Worm (Caenorhabditis elegans) whole organism, L1 larva: ENCODE measurements around the gene C16B8.2.

Experiments
- C04F5.9 ChIP-seq: sonication (generic microtip); optimal IDR thresholded peaks from 2 replicates; lab custom pipeline; 2016; ENCODE audit warnings: missing genetic modification characterization, missing compliant biosample characterization
- C16A3.4 ChIP-seq: fragments of 150-350 bp; optimal IDR thresholded peaks from 2 replicates; lab custom pipeline; 2014; ENCODE audit warnings: missing biosample characterization, missing genetic modification characterization
- C34B4.2 ChIP-seq: sonication (generic microtip); optimal IDR thresholded peaks from 2 replicates; lab custom pipeline; 2017; ENCODE audit warnings: mild to moderate bottlenecking, missing genetic modification characterization, missing compliant biosample characterization
- aha-1 ChIP-seq: fragments of 150-350 bp; optimal IDR thresholded peaks from 2 replicates; lab custom pipeline; 2014; ENCODE audit warnings: missing biosample characterization, missing genetic modification characterization
- aly-2 ChIP-seq: fragments of 150-350 bp; optimal IDR thresholded peaks from 2 replicates; lab custom pipeline; 2014; ENCODE audit warnings: missing biosample characterization, missing genetic modification characterization
- ceh-63 ChIP-seq: fragments of 200-800 bp; sonication (Bioruptor generic); optimal IDR thresholded peaks from 2 replicates; lab custom pipeline; 2018; ENCODE audit warnings: mild to moderate bottlenecking, missing genetic modification characterization, missing compliant biosample characterization
- ceh-82 ChIP-seq, 3 experiments: fragments of 150-350 bp in 1 of 3; sonication (generic microtip) in 2 of 3; optimal IDR thresholded peaks; 2 replicates each; lab custom pipeline; 2014 to 2017; ENCODE audit warnings: missing biosample characterization in 3 of 3, missing genetic modification characterization in 3 of 3
- ceh-90 ChIP-seq: sonication (generic microtip); optimal IDR thresholded peaks from 2 replicates; lab custom pipeline; 2016; ENCODE audit warnings: missing genetic modification characterization, missing compliant biosample characterization
- dpl-1 ChIP-seq, 3 experiments: fragments of 150-350 bp in 2 of 3; sonication (generic microtip) in 1 of 3; optimal IDR thresholded peaks; 2 replicates each; lab custom pipeline; 2014 to 2017; ENCODE audit warnings: missing biosample characterization in 3 of 3, missing genetic modification characterization in 3 of 3, missing genetic modification reagents in 3 of 3
- efl-1 ChIP-seq, 4 experiments: fragments of 150-350 bp; optimal IDR thresholded peaks in 3 of 4; peaks in 1 of 4; 1 replicate in 1 of 4; 2 replicates in 3 of 4; lab custom pipeline; 2014; ENCODE audit warnings: missing biosample characterization in 2 of 4, missing genetic modification characterization in 2 of 4, missing genetic modification reagents in 2 of 4
- efl-3 ChIP-seq: fragments of 200-800 bp; sonication (Bioruptor generic); optimal IDR thresholded peaks from 2 replicates; lab custom pipeline; 2018; ENCODE audit warnings: mild to moderate bottlenecking, missing genetic modification characterization, missing compliant biosample characterization
- egl-13 ChIP-seq: sonication (generic microtip); optimal IDR thresholded peaks from 2 replicates; lab custom pipeline; 2016; ENCODE audit warnings: missing genotype, missing genetic modification reagents, missing genetic modification characterization, missing compliant biosample characterization
- elt-2 ChIP-seq: sonication (generic microtip); optimal IDR thresholded peaks from 2 replicates; lab custom pipeline; 2016; ENCODE audit warnings: missing genetic modification characterization, mild to moderate bottlenecking, inconsistent platforms, missing compliant biosample characterization, missing genetic modification reagents
- ets-5 ChIP-seq: fragments of 200-800 bp; sonication (Bioruptor generic); IDR thresholded peaks from 2 replicates; pipeline ENCODE4 v1.3.6; 2022; ENCODE audit warnings: missing genetic modification characterization, missing compliant biosample characterization
- fkh-10 ChIP-seq: sonication (generic microtip); optimal IDR thresholded peaks from 2 replicates; lab custom pipeline; 2017; ENCODE audit warnings: missing biosample characterization, missing genetic modification reagents, missing genetic modification characterization
- fkh-8 ChIP-seq: sonication (generic microtip); optimal IDR thresholded peaks from 2 replicates; lab custom pipeline; 2016; ENCODE audit warnings: mild to moderate bottlenecking, missing genetic modification characterization, missing compliant biosample characterization
- fos-1 ChIP-seq: fragments of 150-350 bp; optimal IDR thresholded peaks from 2 replicates; lab custom pipeline; 2014; ENCODE audit warnings: missing biosample characterization, missing genetic modification characterization
- hlh-17 ChIP-seq: fragments of 200-800 bp; sonication (Bioruptor generic); optimal IDR thresholded peaks from 2 replicates; lab custom pipeline; 2018; ENCODE audit warnings: missing genetic modification characterization, mild to moderate bottlenecking, missing compliant biosample characterization, moderate library complexity, borderline replicate concordance
- hlh-4 ChIP-seq: sonication (generic microtip); optimal IDR thresholded peaks from 2 replicates; lab custom pipeline; 2016; ENCODE audit warnings: mild to moderate bottlenecking, missing genetic modification characterization, missing compliant biosample characterization
- irx-1 ChIP-seq: sonication (generic microtip); optimal IDR thresholded peaks from 2 replicates; lab custom pipeline; 2016; ENCODE audit warnings: missing genetic modification characterization, missing compliant biosample characterization
- lin-15B ChIP-seq: fragments of 150-350 bp; sonication (generic microtip); optimal IDR thresholded peaks from 3 replicates; lab custom pipeline; 2014; ENCODE audit warnings: missing biosample characterization, missing genetic modification characterization
- lir-3 ChIP-seq: sonication (generic microtip); optimal IDR thresholded peaks from 2 replicates; lab custom pipeline; 2016; ENCODE audit warnings: mild to moderate bottlenecking, missing genetic modification characterization, moderate library complexity, missing compliant biosample characterization; ENCODE audit not compliant: poor library complexity
- mab-9 ChIP-seq: fragments of 200-800 bp; sonication (Bioruptor generic); IDR thresholded peaks from 2 replicates; pipeline ENCODE4 v1.3.6; 2022; ENCODE audit warnings: missing genetic modification reagents, missing genetic modification characterization, missing compliant biosample characterization
- mef-2 ChIP-seq: fragments of 150-350 bp; optimal IDR thresholded peaks from 2 replicates; lab custom pipeline; 2014; ENCODE audit warnings: missing biosample characterization, missing genetic modification characterization
- nhr-12 ChIP-seq: sonication (generic microtip); optimal IDR thresholded peaks from 2 replicates; lab custom pipeline; 2017; ENCODE audit warnings: missing biosample characterization, missing genetic modification characterization
- nhr-237 ChIP-seq: fragments of 150-350 bp; optimal IDR thresholded peaks from 2 replicates; lab custom pipeline; 2014; ENCODE audit warnings: missing biosample characterization, missing genetic modification characterization
- nhr-28 ChIP-seq: fragments of 150-350 bp; optimal IDR thresholded peaks from 2 replicates; lab custom pipeline; 2014; ENCODE audit warnings: missing biosample characterization, missing genetic modification characterization
- nhr-47 ChIP-seq: sonication (generic microtip); optimal IDR thresholded peaks from 2 replicates; lab custom pipeline; 2016; ENCODE audit warnings: mild to moderate bottlenecking, missing genetic modification characterization, moderate library complexity, missing compliant biosample characterization
- nhr-77 ChIP-seq: fragments of 150-350 bp; optimal IDR thresholded peaks from 2 replicates; lab custom pipeline; 2014; ENCODE audit warnings: missing biosample characterization, missing genetic modification characterization
- nhr-85 ChIP-seq: sonication (generic microtip); peaks from one replicate; lab custom pipeline; 2016; ENCODE audit warnings: missing genetic modification characterization, inconsistent platforms, missing compliant biosample characterization
- pax-3 ChIP-seq: fragments of 200-800 bp; sonication (Bioruptor generic); optimal IDR thresholded peaks from 2 replicates; lab custom pipeline; 2018; ENCODE audit warnings: mild to moderate bottlenecking, missing genetic modification characterization, moderate library complexity, missing compliant biosample characterization
- pqm-1 ChIP-seq: sonication (generic microtip); optimal IDR thresholded peaks from 3 replicates; lab custom pipeline; 2017; ENCODE audit warnings: missing biosample characterization, missing genetic modification characterization
- skn-1 ChIP-seq: fragments of 150-350 bp; optimal IDR thresholded peaks from 2 replicates; lab custom pipeline; 2014; ENCODE audit warnings: missing biosample characterization, missing genetic modification characterization
- snpc-4 ChIP-seq: fragments of 150-350 bp; optimal IDR thresholded peaks from 2 replicates; lab custom pipeline; 2014; ENCODE audit warnings: missing biosample characterization, missing genetic modification characterization
- sptf-1 ChIP-seq: fragments of 150-350 bp; optimal IDR thresholded peaks from 2 replicates; lab custom pipeline; 2014; ENCODE audit warnings: missing biosample characterization, missing genetic modification characterization
- sup-37 ChIP-seq: fragments of 200-800 bp; sonication (Bioruptor generic); optimal IDR thresholded peaks from 2 replicates; lab custom pipeline; 2018; ENCODE audit warnings: mild to moderate bottlenecking, missing genetic modification characterization, missing compliant biosample characterization
- swsn-7 ChIP-seq: sonication (generic microtip); optimal IDR thresholded peaks from 2 replicates; lab custom pipeline; 2016; ENCODE audit warnings: missing genetic modification characterization, missing compliant biosample characterization
- tbx-2 ChIP-seq: sonication (generic microtip); optimal IDR thresholded peaks from 2 replicates; lab custom pipeline; 2016; ENCODE audit warnings: missing genetic modification characterization, missing compliant biosample characterization
- unc-130 ChIP-seq: fragments of 150-350 bp; optimal IDR thresholded peaks from 2 replicates; lab custom pipeline; 2017; ENCODE audit warnings: missing biosample characterization, missing genetic modification characterization, inconsistent platforms
- unc-62 ChIP-seq: fragments of 150-350 bp; optimal IDR thresholded peaks from 2 replicates; lab custom pipeline; 2014; ENCODE audit warnings: missing biosample characterization, missing genetic modification reagents, missing genetic modification characterization
- unc-86 ChIP-seq: sonication (generic microtip); optimal IDR thresholded peaks from 2 replicates; lab custom pipeline; 2016; ENCODE audit warnings: missing genetic modification characterization, missing compliant biosample characterization
- unc-98 ChIP-seq: fragments of 200-800 bp; sonication (Bioruptor generic); IDR thresholded peaks from 2 replicates; pipeline ENCODE4 v1.3.6; 2022; ENCODE audit warnings: missing genetic modification characterization, missing compliant biosample characterization
- xbp-1 ChIP-seq: sonication (generic microtip); optimal IDR thresholded peaks from 2 replicates; lab custom pipeline; 2016; ENCODE audit warnings: missing genetic modification characterization, missing compliant biosample characterization
- zag-1 ChIP-seq: fragments of 150-350 bp; optimal IDR thresholded peaks from 2 replicates; lab custom pipeline; 2014; ENCODE audit warnings: missing biosample characterization, missing genetic modification characterization
- zip-4 ChIP-seq: fragments of 200-800 bp; sonication (Bioruptor generic); optimal IDR thresholded peaks from 2 replicates; lab custom pipeline; 2018; ENCODE audit warnings: mild to moderate bottlenecking, missing genetic modification characterization, moderate library complexity, missing compliant biosample characterization
- ztf-4 ChIP-seq: fragments of 150-350 bp; optimal IDR thresholded peaks from 2 replicates; lab custom pipeline; 2014; ENCODE audit warnings: missing biosample characterization, missing genetic modification characterization

C16B8.2 gene

DNA sequence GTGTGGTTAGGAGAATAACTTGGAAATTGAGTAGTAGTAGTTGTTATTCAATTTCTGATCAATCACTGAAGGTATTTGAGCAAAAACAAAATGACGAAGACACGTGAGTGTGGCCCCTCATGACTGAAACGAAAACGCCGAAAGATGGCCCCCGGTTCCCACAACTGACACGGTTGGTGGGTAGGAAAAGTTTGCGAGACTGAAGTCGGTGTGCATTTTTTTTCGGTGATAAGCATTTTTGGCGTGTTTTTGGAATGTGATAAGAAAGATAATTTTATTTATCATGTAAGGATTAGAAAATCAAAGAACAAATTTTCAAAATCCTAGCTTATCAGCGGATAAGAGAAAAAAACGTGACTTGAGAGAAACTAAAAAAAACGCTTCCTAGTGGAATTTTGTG is 22.2 kb downstream of the C16B8.2 start (continued):
- TF ChIP-seq nhr-28 (tag; lab: Kevin White, UChicago): no peak
- no peak for TF ChIP-seq aha-1 (tag; lab: Kevin White, UChicago)
- TF ChIP-seq hlh-17: no peak
- no peak for TF ChIP-seq pqm-1 (tag; lab: Kevin White, UChicago)
- TF ChIP-seq C16A3.4 (tag; lab: Kevin White, UChicago): no peak
- no peak for TF ChIP-seq unc-62
- TF ChIP-seq fkh-10: no peak
- no peak for TF ChIP-seq ets-5 (GFP tag; lab: Robert Waterston, UW)
- no peak for TF ChIP-seq mef-2 (tag; lab: Kevin White, UChicago)
- no peak for TF ChIP-seq efl-1 (optimal IDR thresholded peaks at IDR 0.05; lab: Kevin White, UChicago)
- TF ChIP-seq efl-1 (GFP tag; optimal IDR thresholded peaks at IDR 0.05 in 1 of 2; lab: Kevin White, UChicago): no peak
- no peak for TF ChIP-seq ceh-82 (tag; optimal IDR thresholded peaks at IDR 0.05; lab: Kevin White, UChicago)
- TF ChIP-seq hlh-4 (tag; lab: Kevin White, UChicago): no peak
- no peak for TF ChIP-seq xbp-1 (tag; lab: Kevin White, UChicago)
- TF ChIP-seq lir-3 (tag; lab: Kevin White, UChicago): no peak
- TF ChIP-seq ceh-63 (GFP tag; lab: Kevin White, UChicago): no peak
- TF ChIP-seq nhr-12 (tag; lab: Kevin White, UChicago): no peak
- TF ChIP-seq C04F5.9 (tag; lab: Kevin White, UChicago): no peak
- no peak for TF ChIP-seq unc-98 (GFP tag; lab: Robert Waterston, UW)
- no peak for TF ChIP-seq nhr-237 (tag; lab: Kevin White, UChicago)
- TF ChIP-seq nhr-85: no peak
- TF ChIP-seq snpc-4: no peak
- peak; percentile 92 for TF ChIP-seq elt-2 (tag; lab: Kevin White, UChicago)
- no peak for TF ChIP-seq skn-1 (tag; lab: Kevin White, UChicago)
- no peak for TF ChIP-seq dpl-1 (GFP tag; optimal IDR thresholded peaks at IDR 0.05; lab: Kevin White, UChicago)
- TF ChIP-seq fkh-8: peak; percentile 50
- TF ChIP-seq sptf-1 (tag; lab: Kevin White, UChicago): no peak
- TF ChIP-seq nhr-47 (tag; lab: Kevin White, UChicago): peak; percentile 9
- TF ChIP-seq nhr-77 (tag; lab: Kevin White, UChicago): no peak
- TF ChIP-seq zag-1 (tag; lab: Kevin White, UChicago): no peak
- TF ChIP-seq efl-3 (GFP tag; lab: Kevin White, UChicago): no peak
- TF ChIP-seq tbx-2 (tag; lab: Kevin White, UChicago): no peak
- TF ChIP-seq fos-1 (tag; lab: Kevin White, UChicago): no peak
- TF ChIP-seq unc-130 (tag; lab: Kevin White, UChicago): no peak
- TF ChIP-seq pax-3 (tag; lab: Kevin White, UChicago): no peak
- TF ChIP-seq unc-86 (tag; lab: Kevin White, UChicago): no peak
- no peak for TF ChIP-seq swsn-7 (tag; lab: Kevin White, UChicago)
- TF ChIP-seq irx-1: no peak
- TF ChIP-seq ztf-4 (tag; lab: Kevin White, UChicago): peak; percentile 29
- no peak for TF ChIP-seq aly-2 (tag; lab: Kevin White, UChicago)
- TF ChIP-seq zip-4 (GFP tag; lab: Kevin White, UChicago): no peak
- no peak for TF ChIP-seq C34B4.2 (tag; lab: Kevin White, UChicago)
- no peak for TF ChIP-seq egl-13 (tag; lab: Kevin White, UChicago)
- TF ChIP-seq ceh-90: no peak
- TF ChIP-seq lin-15B (tag; lab: Kevin White, UChicago): no peak
- no peak for TF ChIP-seq sup-37 (GFP tag; lab: Kevin White, UChicago)
- no peak for TF ChIP-seq mab-9 (GFP tag; lab: Robert Waterston, UW)
